Fruit fly (Drosophila melanogaster): ENCODE measurements around the gene Nprl2.

DNA sequence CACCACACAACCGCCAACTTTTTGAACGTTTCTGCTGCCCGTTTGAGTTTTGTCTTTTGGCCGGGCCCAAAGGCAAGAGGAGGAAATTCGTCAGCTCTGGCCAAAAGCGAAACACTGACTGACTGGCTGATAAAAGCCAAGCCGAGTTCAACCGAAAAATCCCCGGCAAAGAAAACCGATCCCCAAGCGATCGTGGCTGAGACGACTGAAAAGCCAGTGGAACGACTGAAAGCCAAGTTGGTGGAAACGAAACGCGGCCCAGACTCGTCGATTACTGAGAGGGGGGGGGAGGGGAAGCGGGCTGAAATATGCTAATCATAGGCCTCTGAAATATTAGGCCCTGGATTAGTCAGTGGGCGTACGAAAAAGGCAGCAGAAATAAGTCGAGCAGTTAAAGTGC lies 7.7 kb downstream of the Nprl2 start, which contains the start of gene CG13003:
- no peak for TF ChIP-seq Pif1B (GFP tag; optimal IDR thresholded peaks at IDR 0.05)
- no peak for TF ChIP-seq CG9948 (tag; optimal IDR thresholded peaks at IDR 0.05)

Data from whole organism, pupa.